Fruit fly (Drosophila melanogaster): ENCODE measurements around the gene alt.
A peak's percentile ranks its signal among the peaks of the same experiment; 100 is the strongest.

alt gene

dm6 chr3R:17701131-17701593 is 18.8 kb upstream of the alt start (continued):
- TF ChIP-seq cwo (GFP tag; optimal IDR thresholded peaks at IDR 0.05) (peak; percentile 91), slbo (GFP tag; IDR thresholded peaks at IDR 0.05) (peak; percentile 18; the same call in 1 of the 2 replicates), Rfx (GFP tag; IDR thresholded peaks at IDR 0.05) (no peak), Opbp (GFP tag; IDR thresholded peaks at IDR 0.05; ENCODE audit: partially characterized antibody) (0 out of 3 replicates have a peak, but pooled peaks have one; percentile 1), ash1 (GFP tag; optimal IDR thresholded peaks at IDR 0.05) (peak; percentile 12), CoRest (tag; optimal IDR thresholded peaks at IDR 0.05) (peak; percentile 11), Deaf1 (tag; optimal IDR thresholded peaks at IDR 0.05) (peak; percentile 64), Pdp1 (GFP tag; optimal IDR thresholded peaks at IDR 0.05) (peak in 1 of 2 experiments; percentile 40), Kr (GFP tag; optimal IDR thresholded peaks at IDR 0.05) (no peak), row (GFP tag; IDR thresholded peaks at IDR 0.05) (0 out of 3 replicates have a peak, but pooled peaks have one; percentile 10), Med (GFP tag) (peak; percentile 80), sug (tag; optimal IDR thresholded peaks at IDR 0.05) (peak; percentile 7), kni (GFP tag; optimal IDR thresholded peaks at IDR 0.05) (no peak), gro (GFP tag; optimal IDR thresholded peaks at IDR 0.05) (peak; percentile 47), CG4730 (GFP tag; IDR thresholded peaks at IDR 0.05) (no peak)

dm6 chr3R:17700488-17701130 is 18.3 kb upstream of the alt start:
- TF ChIP-seq CG16863 (GFP tag; optimal IDR thresholded peaks at IDR 0.05) (peak; percentile 81), Pdp1 (GFP tag; optimal IDR thresholded peaks at IDR 0.05) (peak; percentile 52 to 75), CG14050 (GFP tag; IDR thresholded peaks at IDR 0.05) (peak; percentile 97), CG17361 (GFP tag; IDR thresholded peaks at IDR 0.05) (peak; percentile 100), YL-1 (GFP tag; optimal IDR thresholded peaks at IDR 0.05) (peak; percentile 98), HLH4C (GFP tag; IDR thresholded peaks at IDR 0.05; ENCODE audit: partially characterized antibody) (0 out of 3 replicates have a peak, but pooled peaks have one; percentile 1), Dek (tag; optimal IDR thresholded peaks at IDR 0.05) (peak; percentile 99), Lim3 (GFP tag; IDR thresholded peaks at IDR 0.05) (peak; percentile 94), Ptx1 (GFP tag; IDR thresholded peaks at IDR 0.05) (peak; percentile 99), CG7963 (GFP tag; IDR thresholded peaks at IDR 0.05; ENCODE audit: partially characterized antibody) (no peak), mld (GFP tag; IDR thresholded peaks at IDR 0.05; ENCODE audit: partially characterized antibody) (no peak), Ets97D (GFP tag; optimal IDR thresholded peaks at IDR 0.05) (peak; percentile 62), Hr3 (GFP tag; optimal IDR thresholded peaks at IDR 0.05) (peak; percentile 99), pum (GFP tag; optimal IDR thresholded peaks at IDR 0.05) (peak; percentile 63), CG12104 (GFP tag; optimal IDR thresholded peaks at IDR 0.05) (peak; percentile 96), CG17385 (GFP tag; optimal IDR thresholded peaks at IDR 0.05) (peak; percentile 98), Camta (GFP tag; optimal IDR thresholded peaks at IDR 0.05) (peak; percentile 28), sr (GFP tag; IDR thresholded peaks at IDR 0.05) (peak; percentile 55; the same call in 1 of the 3 replicates), CG4854 (GFP tag; optimal IDR thresholded peaks at IDR 0.05) (peak; percentile 57), nerfin-1 (tag; optimal IDR thresholded peaks at IDR 0.05) (peak; percentile 97), scrt (GFP tag; optimal IDR thresholded peaks at IDR 0.05) (peak; percentile 97), CG13424 (tag; optimal IDR thresholded peaks at IDR 0.05) (peak; percentile 99), CG11398 (GFP tag; optimal IDR thresholded peaks at IDR 0.05) (peak; percentile 46), crol (GFP tag; IDR thresholded peaks at IDR 0.05) (peak; percentile 99), nom (GFP tag; optimal IDR thresholded peaks at IDR 0.05) (peak; percentile 97), CG10979 (tag; optimal IDR thresholded peaks at IDR 0.05) (peak; percentile 98), ken (GFP tag; IDR thresholded peaks at IDR 0.05) (peak; percentile 91), CG10147 (GFP tag; optimal IDR thresholded peaks at IDR 0.05) (peak; percentile 98), crp (GFP tag; optimal IDR thresholded peaks at IDR 0.05) (peak in 1 of 2 experiments; percentile 61), CG10209 (GFP tag; optimal IDR thresholded peaks at IDR 0.05) (peak; percentile 99), gfzf (GFP tag; optimal IDR thresholded peaks at IDR 0.05) (no peak), Spps (tag; optimal IDR thresholded peaks at IDR 0.05) (peak; percentile 97), CG5180 (GFP tag; optimal IDR thresholded peaks at IDR 0.05) (peak; percentile 98)
